Worm (Caenorhabditis elegans): ENCODE measurements around the gene irld-2.

DNA sequence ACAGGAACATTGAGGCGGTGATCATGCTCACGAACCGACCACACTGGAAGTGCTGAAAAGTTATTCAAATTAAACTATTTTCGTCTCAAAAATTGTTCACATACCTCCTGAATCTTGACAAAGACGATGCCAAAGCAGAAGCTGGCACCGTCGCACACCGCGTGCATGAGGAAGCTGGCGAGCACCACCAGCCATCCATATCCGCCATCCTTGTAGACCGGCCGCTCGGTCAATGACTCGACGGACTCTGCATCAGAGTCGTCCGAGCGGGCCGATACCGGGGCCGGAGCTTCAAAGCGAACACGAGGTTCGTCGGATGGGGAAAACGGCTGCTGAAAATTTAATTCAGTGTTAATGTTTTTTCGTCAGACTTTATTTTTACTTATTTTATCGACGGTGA lies 18.7 kb downstream of the irld-2 start:
- no peak for TF ChIP-seq him-1 (tag; optimal IDR thresholded peaks at IDR 0.05)
- no peak for TF ChIP-seq W03F9.2 (tag; optimal IDR thresholded peaks at IDR 0.05)

Data from whole organism, L4/young adult.